Worm (Caenorhabditis elegans): ENCODE data around the gene C05E4.7.

- no peak for TF ChIP-seq him-1 (tag; optimal IDR thresholded peaks at IDR 0.05)
- TF ChIP-seq W03F9.2 (tag; optimal IDR thresholded peaks at IDR 0.05), result no peak
- TF ChIP-seq dao-5 (tag; optimal IDR thresholded peaks at IDR 0.05), result no peak
These were observed 38.1 kb downstream of the C05E4.7 start, which contains the start of gene srbc-60 for ce11 chrV:779999-780398.
